Worm (Caenorhabditis elegans) whole organism, L4 larva: Measurements from ENCODE around the gene C44C10.3.

Experiments used
- F10B5.3 ChIP-seq: sonication (generic microtip); optimal IDR thresholded peaks from 2 replicates; lab custom pipeline; 2016; ENCODE audit warnings: mild to moderate bottlenecking, missing genetic modification characterization, missing compliant biosample characterization
- F26F4.8 ChIP-seq: fragments of 200-800 bp; sonication (Bioruptor generic); conservative IDR thresholded peaks from 2 replicates; pipeline ENCODE4 v1.3.6; 2022; ENCODE audit warnings: missing genetic modification characterization, missing compliant biosample characterization
- F49E8.2 ChIP-seq: sonication (generic microtip); optimal IDR thresholded peaks from 2 replicates; lab custom pipeline; 2016; ENCODE audit warnings: missing compliant biosample characterization, mild to moderate bottlenecking, missing genetic modification characterization, borderline replicate concordance
- Y5F2A.4 ChIP-seq: fragments of 200-800 bp; sonication (Bioruptor generic); optimal IDR thresholded peaks from 2 replicates; lab custom pipeline; 2018; ENCODE audit warnings: mild to moderate bottlenecking, missing genetic modification characterization, missing compliant biosample characterization
- ama-1 ChIP-seq: fragments of 150-350 bp; optimal IDR thresholded peaks from 2 replicates; lab custom pipeline; 2014; ENCODE audit warnings: inconsistent platforms, mixed read lengths
- ceh-28 ChIP-seq: fragments of 150-350 bp; optimal IDR thresholded peaks from 2 replicates; lab custom pipeline; 2014; ENCODE audit warnings: missing biosample characterization, missing genetic modification reagents, missing genetic modification characterization
- ceh-32 ChIP-seq: sonication (generic microtip); optimal IDR thresholded peaks from 2 replicates; lab custom pipeline; 2016; ENCODE audit warnings: mild to moderate bottlenecking, missing genetic modification characterization, missing compliant biosample characterization; ENCODE audit not compliant: poor library complexity
- ceh-44 ChIP-seq: fragments of 200-800 bp; sonication (Bioruptor generic); IDR thresholded peaks from 2 replicates; pipeline ENCODE4 v1.3.6; 2022; ENCODE audit warnings: missing genetic modification reagents, missing genetic modification characterization, missing compliant biosample characterization
- ces-1 ChIP-seq: fragments of 150-350 bp; sonication (generic microtip); optimal IDR thresholded peaks from 4 replicates; lab custom pipeline; 2014; ENCODE audit warnings: missing biosample characterization, missing genetic modification reagents, missing genetic modification characterization
- daf-16 ChIP-seq, 3 experiments: sonication (generic microtip); optimal IDR thresholded peaks; 2 replicates each; lab custom pipeline; 2016 to 2017; ENCODE audit warnings: missing genetic modification characterization in 3 of 3, missing genetic modification reagents in 3 of 3, mild to moderate bottlenecking in 2 of 3, missing compliant biosample characterization in 2 of 3, missing biosample characterization in 1 of 3, moderate library complexity in 1 of 3
- daf-19 ChIP-seq: fragments of 200-800 bp; sonication (Bioruptor generic); conservative IDR thresholded peaks from 2 replicates; pipeline ENCODE4 v1.3.6; 2022; ENCODE audit warnings: missing genetic modification characterization, missing compliant biosample characterization
- fkh-10 ChIP-seq: fragments of 150-350 bp; optimal IDR thresholded peaks from 2 replicates; lab custom pipeline; 2014; ENCODE audit warnings: missing biosample characterization, missing genetic modification reagents, missing genetic modification characterization
- hlh-30 ChIP-seq: sonication (generic microtip); optimal IDR thresholded peaks from 2 replicates; lab custom pipeline; 2017; ENCODE audit warnings: antibody characterized with exemption, mild to moderate bottlenecking, missing genetic modification characterization, missing compliant biosample characterization; ENCODE audit not compliant: insufficient read depth
- hmg-1.1 ChIP-seq: fragments of 200-800 bp; sonication (Bioruptor generic); IDR thresholded peaks from 2 replicates; pipeline ENCODE4 v1.3.6; 2022; ENCODE audit warnings: missing genetic modification reagents, missing genetic modification characterization, missing compliant biosample characterization
- jun-1 ChIP-seq: fragments of 150-350 bp; optimal IDR thresholded peaks from 2 replicates; lab custom pipeline; 2014; ENCODE audit warnings: missing biosample characterization, missing genetic modification reagents, missing genetic modification characterization
- lin-1 ChIP-seq: fragments of 200-800 bp; sonication (Bioruptor generic); IDR thresholded peaks from 2 replicates; pipeline ENCODE4 v1.3.6; 2022; ENCODE audit warnings: missing genetic modification reagents, missing genetic modification characterization, missing compliant biosample characterization
- lin-13 ChIP-seq: fragments of 150-350 bp; optimal IDR thresholded peaks from 2 replicates; lab custom pipeline; 2014; ENCODE audit warnings: missing biosample characterization, missing genetic modification reagents, missing genetic modification characterization
- lin-15B ChIP-seq: fragments of 150-350 bp; sonication (generic microtip); optimal IDR thresholded peaks from 3 replicates; lab custom pipeline; 2014; ENCODE audit warnings: missing biosample characterization, missing genetic modification characterization
- lin-29 ChIP-seq: fragments of 200-800 bp; sonication (Bioruptor generic); IDR thresholded peaks from 2 replicates; pipeline ENCODE4 v1.3.6; 2022; ENCODE audit warnings: missing genetic modification reagents, missing genetic modification characterization, missing compliant biosample characterization
- lin-38 ChIP-seq: fragments of 200-800 bp; sonication (Bioruptor generic); IDR thresholded peaks from 2 replicates; pipeline ENCODE4 v1.3.6; 2022; ENCODE audit warnings: missing genetic modification reagents, missing genetic modification characterization, missing compliant biosample characterization
- lin-39 ChIP-seq: fragments of 150-350 bp; optimal IDR thresholded peaks from 2 replicates; lab custom pipeline; 2014; ENCODE audit warnings: missing biosample characterization, missing genetic modification reagents, missing genetic modification characterization
- madf-9 ChIP-seq: fragments of 200-800 bp; sonication (Bioruptor generic); conservative IDR thresholded peaks from 2 replicates; pipeline ENCODE4 v1.3.6; 2022; ENCODE audit warnings: missing genetic modification reagents, missing genetic modification characterization, missing compliant biosample characterization
- mdt-29 ChIP-seq: fragments of 200-800 bp; sonication (Bioruptor generic); IDR thresholded peaks from 2 replicates; pipeline ENCODE4 v1.3.6; 2022; ENCODE audit warnings: missing genetic modification reagents, missing genetic modification characterization, missing compliant biosample characterization
- mes-2 ChIP-seq: sonication (generic microtip); optimal IDR thresholded peaks from 2 replicates; lab custom pipeline; 2016; ENCODE audit warnings: missing genotype, mild to moderate bottlenecking, missing genetic modification characterization, missing compliant biosample characterization; ENCODE audit not compliant: poor library complexity, severe bottlenecking
- nhr-111 ChIP-seq: fragments of 200-800 bp; sonication (Bioruptor generic); optimal IDR thresholded peaks from 2 replicates; lab custom pipeline; 2018; ENCODE audit warnings: mild to moderate bottlenecking, missing genetic modification characterization, missing compliant biosample characterization
- nhr-42 ChIP-seq: fragments of 200-800 bp; sonication (Bioruptor generic); IDR thresholded peaks from 2 replicates; pipeline ENCODE4 v1.3.6; 2022; ENCODE audit warnings: missing genetic modification characterization, missing compliant biosample characterization
- nhr-48 ChIP-seq: sonication (generic microtip); optimal IDR thresholded peaks from 2 replicates; lab custom pipeline; 2016; ENCODE audit warnings: mild to moderate bottlenecking, missing genetic modification characterization, missing compliant biosample characterization
- pha-4 ChIP-seq, 2 experiments: fragments of 150-350 bp in 1 of 2; fragments of 200-800 bp in 1 of 2; sonication (Bioruptor generic) in 1 of 2; IDR thresholded peaks in 1 of 2; optimal IDR thresholded peaks in 1 of 2; 2 replicates each; pipeline versions ENCODE4 v1.3.6 to Lab custom; 2014 to 2022; ENCODE audit warnings: missing genetic modification characterization in 2 of 2, missing genetic modification reagents in 2 of 2, missing biosample characterization in 1 of 2, missing compliant biosample characterization in 1 of 2
- sdz-12 ChIP-seq: fragments of 200-800 bp; sonication (Bioruptor generic); optimal IDR thresholded peaks from 2 replicates; lab custom pipeline; 2018; ENCODE audit warnings: mild to moderate bottlenecking, missing genetic modification characterization, missing compliant biosample characterization
- tag-97 ChIP-seq: fragments of 200-800 bp; sonication (Bioruptor generic); IDR thresholded peaks from 2 replicates; pipeline ENCODE4 v1.3.6; 2022; ENCODE audit warnings: missing genetic modification characterization, missing compliant biosample characterization
- unc-130 ChIP-seq: sonication (generic microtip); optimal IDR thresholded peaks from 2 replicates; lab custom pipeline; 2016; ENCODE audit warnings: missing genetic modification reagents, missing genetic modification characterization, missing compliant biosample characterization
- unc-62 ChIP-seq, 3 experiments: fragments of 150-350 bp in 1 of 3; sonication (generic microtip); optimal IDR thresholded peaks in 2 of 3; peaks in 1 of 3; 1 replicate in 1 of 3; 2 replicates in 2 of 3; lab custom pipeline; 2014 to 2017; ENCODE audit warnings: missing biosample characterization in 3 of 3, missing genetic modification characterization in 3 of 3, missing genetic modification reagents in 3 of 3, missing genotype in 1 of 3
- zfp-2 ChIP-seq: sonication (generic microtip); optimal IDR thresholded peaks from 2 replicates; lab custom pipeline; 2016; ENCODE audit warnings: mild to moderate bottlenecking, missing genetic modification characterization, missing compliant biosample characterization
- zfp-3 ChIP-seq: fragments of 200-800 bp; sonication (Bioruptor generic); conservative IDR thresholded peaks from 2 replicates; pipeline ENCODE4 v1.3.6; 2022; ENCODE audit warnings: missing genetic modification reagents, missing genetic modification characterization, missing compliant biosample characterization
- zip-2 ChIP-seq: fragments of 150-350 bp; optimal IDR thresholded peaks from 2 replicates; lab custom pipeline; 2014; ENCODE audit warnings: missing biosample characterization, missing genetic modification characterization
- ztf-7 ChIP-seq: fragments of 150-350 bp; optimal IDR thresholded peaks from 2 replicates; lab custom pipeline; 2014; ENCODE audit warnings: missing biosample characterization, missing genetic modification characterization

Gene C44C10.3

DNA sequence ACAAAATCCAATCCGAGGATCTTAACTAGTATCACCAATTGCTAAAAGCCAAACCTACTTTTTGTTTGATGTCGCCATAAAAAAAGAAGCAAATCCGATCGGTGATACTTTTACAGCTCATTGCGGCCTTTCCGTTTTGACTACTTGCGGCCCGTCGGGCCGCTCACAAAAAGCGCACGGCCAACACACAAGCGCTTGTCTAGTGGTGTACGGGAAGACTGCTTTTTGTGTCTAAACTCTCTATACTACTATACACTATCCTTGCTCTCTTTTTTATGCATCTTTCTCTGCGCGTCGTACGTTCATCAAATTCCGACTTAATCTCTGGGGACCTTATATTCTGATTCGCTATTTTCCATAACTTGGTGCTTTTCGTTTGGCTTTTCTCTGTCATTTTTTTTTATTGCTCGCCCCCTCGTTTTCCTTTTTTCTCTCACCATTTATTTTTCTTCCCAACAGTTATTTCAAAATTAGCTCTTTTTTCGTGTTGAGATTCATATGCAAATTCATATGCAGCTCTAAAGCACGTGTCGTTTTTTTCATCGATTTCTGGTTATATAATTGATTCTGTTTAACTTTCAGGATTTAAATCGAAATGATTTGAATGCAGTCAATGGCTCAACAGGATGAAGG, 35.7 kb upstream of the C44C10.3 start, which contains the start of gene noca-2 (continued):
- TF ChIP-seq unc-130 (GFP tag; lab: Kevin White, UChicago) (no peak), mes-2 (tag; lab: Kevin White, UChicago) (peak; percentile 26), nhr-48 (tag; lab: Kevin White, UChicago) (no peak), zip-2 (tag; lab: Kevin White, UChicago) (no peak), daf-19 (no peak), ceh-28 (tag; lab: Kevin White, UChicago) (no peak), hmg-1.1 (GFP tag; lab: Robert Waterston, UW) (peak; percentile 75), zfp-3 (GFP tag; lab: Robert Waterston, UW) (no peak), lin-39 (tag; lab: Kevin White, UChicago) (no peak), tag-97 (GFP tag; lab: Robert Waterston, UW) (no peak), F49E8.2 (tag; lab: Kevin White, UChicago) (no peak), ama-1 (lab: Kevin White, UChicago) (no peak), sdz-12 (GFP tag; lab: Kevin White, UChicago) (no peak), lin-13 (GFP tag; lab: Kevin White, UChicago) (no peak), pha-4 (GFP tag; IDR thresholded peaks at IDR 0.05; lab: Robert Waterston, UW) (no peak), pha-4 (tag; optimal IDR thresholded peaks at IDR 0.05; lab: Kevin White, UChicago) (no peak), zfp-2 (tag; lab: Kevin White, UChicago) (no peak), F26F4.8 (GFP tag; lab: Robert Waterston, UW) (no peak), unc-62 (GFP tag; optimal IDR thresholded peaks at IDR 0.05 in 1 of 2; lab: Kevin White, UChicago) (peak in 1 of 2 experiments; percentile 55), unc-62 (tag; optimal IDR thresholded peaks at IDR 0.05; lab: Kevin White, UChicago) (no peak), ztf-7 (tag; lab: Kevin White, UChicago) (no peak), ceh-44 (GFP tag; lab: Robert Waterston, UW) (no peak), nhr-111 (GFP tag; lab: Kevin White, UChicago) (no peak), madf-9 (GFP tag; lab: Robert Waterston, UW) (no peak), lin-29 (GFP tag; lab: Robert Waterston, UW) (no peak), daf-16 (GFP tag; optimal IDR thresholded peaks at IDR 0.05; lab: Kevin White, UChicago) (no peak), daf-16 (tag; optimal IDR thresholded peaks at IDR 0.05; lab: Kevin White, UChicago) (peak; percentile 24), mdt-29 (GFP tag; lab: Robert Waterston, UW) (no peak), nhr-42 (GFP tag; lab: Robert Waterston, UW) (no peak), F10B5.3 (no peak), hlh-30 (tag; lab: Kevin White, UChicago) (peak; percentile 47), jun-1 (tag; lab: Kevin White, UChicago) (no peak), Y5F2A.4 (GFP tag; lab: Kevin White, UChicago) (no peak), lin-1 (no peak), lin-15B (tag; lab: Kevin White, UChicago) (no peak)

DNA sequence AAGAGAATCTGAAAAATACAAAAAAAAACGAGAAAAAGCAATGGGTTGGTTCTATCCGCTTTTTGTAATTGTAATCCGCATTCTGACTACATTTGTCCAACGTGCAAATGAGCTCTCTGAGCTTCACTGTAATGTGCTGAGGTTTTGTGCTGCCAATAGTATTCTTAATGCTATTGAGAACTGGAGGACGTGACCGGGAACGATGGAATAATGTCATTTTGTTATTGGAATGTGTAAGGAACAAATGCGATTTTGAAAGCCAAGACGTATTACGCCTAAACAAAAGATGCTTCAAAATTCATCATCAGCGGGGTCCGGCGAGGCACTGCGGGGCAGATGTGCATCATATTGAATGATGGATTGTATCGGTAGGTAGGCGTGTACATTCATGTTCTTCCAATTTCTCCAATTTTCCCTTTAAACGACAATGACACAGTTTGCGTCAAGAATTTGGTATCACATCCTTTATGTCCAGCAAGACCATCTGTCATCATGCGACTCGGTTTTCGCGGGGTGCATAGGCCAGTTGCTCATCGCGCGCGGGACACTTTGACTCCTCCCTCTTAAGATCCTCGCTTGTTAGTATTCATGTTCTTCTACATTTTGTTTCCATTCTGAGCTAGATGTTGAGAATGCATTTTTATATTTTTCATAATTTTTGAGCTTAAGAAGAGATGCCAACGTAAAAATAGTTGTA, 29.1 kb upstream of the C44C10.3 start:
- TF ChIP-seq ces-1 (GFP tag; lab: Kevin White, UChicago) (no peak), Y5F2A.4 (GFP tag; lab: Kevin White, UChicago) (no peak), fkh-10 (GFP tag; lab: Kevin White, UChicago) (no peak), unc-62 (GFP tag; optimal IDR thresholded peaks at IDR 0.05 in 1 of 2; lab: Kevin White, UChicago) (peak in 1 of 2 experiments; percentile 51), unc-62 (tag; optimal IDR thresholded peaks at IDR 0.05; lab: Kevin White, UChicago) (no peak), lin-38 (no peak), nhr-42 (GFP tag; lab: Robert Waterston, UW) (no peak), ceh-32 (tag; lab: Kevin White, UChicago) (no peak)
